Worm (Caenorhabditis elegans) whole organism, late embryonic: Measurements from ENCODE around the gene W04G3.13.

ENCODE experiments used
- C08G9.2 ChIP-seq: sonication (generic microtip); optimal IDR thresholded peaks from 2 replicates; lab custom pipeline; 2016; ENCODE audit warnings: mild to moderate bottlenecking, missing genetic modification characterization, moderate library complexity, missing compliant biosample characterization
- C38D4.7 ChIP-seq: fragments of 200-800 bp; sonication (Bioruptor generic); optimal IDR thresholded peaks from 2 replicates; lab custom pipeline; 2018; ENCODE audit warnings: mild to moderate bottlenecking, missing genetic modification characterization, moderate library complexity, missing compliant biosample characterization
- K02D7.2 ChIP-seq: sonication (generic microtip); optimal IDR thresholded peaks from 2 replicates; lab custom pipeline; 2017; ENCODE audit warnings: mild to moderate bottlenecking, missing genetic modification characterization, missing compliant biosample characterization
- K09A11.1 ChIP-seq: sonication (generic microtip); optimal IDR thresholded peaks from 2 replicates; lab custom pipeline; 2017; ENCODE audit warnings: antibody characterized with exemption, mild to moderate bottlenecking, missing genetic modification characterization, missing compliant biosample characterization; ENCODE audit not compliant: insufficient read depth
- T23F11.4 ChIP-seq: fragments of 200-800 bp; sonication (Bioruptor generic); optimal IDR thresholded peaks from 2 replicates; lab custom pipeline; 2018; ENCODE audit warnings: mild to moderate bottlenecking, missing genetic modification characterization, missing compliant biosample characterization
- ahr-1 ChIP-seq: sonication (generic microtip); optimal IDR thresholded peaks from 2 replicates; lab custom pipeline; 2016; ENCODE audit warnings: missing genetic modification characterization, missing compliant biosample characterization
- ama-1 ChIP-seq: fragments of 150-350 bp; optimal IDR thresholded peaks from 2 replicates; lab custom pipeline; 2014
- ceh-14 ChIP-seq: sonication (generic microtip); optimal IDR thresholded peaks from 2 replicates; lab custom pipeline; 2016; ENCODE audit warnings: missing genotype, missing genetic modification characterization, missing compliant biosample characterization
- ceh-18 ChIP-seq: sonication (generic microtip); optimal IDR thresholded peaks from 2 replicates; lab custom pipeline; 2016; ENCODE audit warnings: missing genetic modification characterization, missing compliant biosample characterization
- ceh-19 ChIP-seq: fragments of 200-800 bp; sonication (Bioruptor generic); optimal IDR thresholded peaks from 2 replicates; lab custom pipeline; 2018; ENCODE audit warnings: mild to moderate bottlenecking, missing genetic modification characterization, missing compliant biosample characterization
- ceh-24 ChIP-seq: sonication (generic microtip); optimal IDR thresholded peaks from 2 replicates; lab custom pipeline; 2016; ENCODE audit warnings: mild to moderate bottlenecking, missing genetic modification characterization, missing compliant biosample characterization
- ceh-31 ChIP-seq: sonication (generic microtip); optimal IDR thresholded peaks from 2 replicates; lab custom pipeline; 2016; ENCODE audit warnings: missing genetic modification characterization, missing compliant biosample characterization
- ceh-34 ChIP-seq: sonication (generic microtip); optimal IDR thresholded peaks from 2 replicates; lab custom pipeline; 2016; ENCODE audit warnings: mild to moderate bottlenecking, missing genetic modification characterization, missing compliant biosample characterization
- ceh-45 ChIP-seq: fragments of 200-800 bp; sonication (Bioruptor generic); IDR thresholded peaks from 2 replicates; pipeline ENCODE4 v1.3.6; 2022; ENCODE audit warnings: missing genetic modification reagents, missing genetic modification characterization, missing compliant biosample characterization
- ceh-48 ChIP-seq: sonication (generic microtip); optimal IDR thresholded peaks from 2 replicates; lab custom pipeline; 2016; ENCODE audit warnings: missing genetic modification characterization, inconsistent platforms, missing compliant biosample characterization
- ceh-6 ChIP-seq: fragments of 200-800 bp; sonication (Bioruptor generic); optimal IDR thresholded peaks from 2 replicates; lab custom pipeline; 2018; ENCODE audit warnings: mild to moderate bottlenecking, missing genetic modification characterization, missing compliant biosample characterization
- ceh-9 ChIP-seq: sonication (generic microtip); optimal IDR thresholded peaks from 2 replicates; lab custom pipeline; 2016; ENCODE audit warnings: mild to moderate bottlenecking, missing genetic modification characterization, inconsistent platforms, missing compliant biosample characterization
- che-1 ChIP-seq: sonication (generic microtip); optimal IDR thresholded peaks from 2 replicates; lab custom pipeline; 2016; ENCODE audit warnings: mild to moderate bottlenecking, missing genetic modification characterization, missing compliant biosample characterization
- dmd-4 ChIP-seq: sonication (generic microtip); optimal IDR thresholded peaks from 2 replicates; lab custom pipeline; 2016; ENCODE audit warnings: borderline replicate concordance, missing genetic modification characterization, missing compliant biosample characterization
- dve-1 ChIP-seq: sonication (generic microtip); optimal IDR thresholded peaks from 2 replicates; lab custom pipeline; 2017; ENCODE audit warnings: antibody characterized with exemption, mild to moderate bottlenecking, missing genetic modification characterization, missing compliant biosample characterization
- elt-2 ChIP-seq: sonication (generic microtip); optimal IDR thresholded peaks from 2 replicates; lab custom pipeline; 2016; ENCODE audit warnings: missing genetic modification reagents, missing genetic modification characterization, missing compliant biosample characterization
- elt-4 ChIP-seq: sonication (generic microtip); optimal IDR thresholded peaks from 2 replicates; lab custom pipeline; 2016; ENCODE audit warnings: missing genetic modification characterization, missing compliant biosample characterization
- ets-4 ChIP-seq: sonication (generic microtip); optimal IDR thresholded peaks from 2 replicates; lab custom pipeline; 2016; ENCODE audit warnings: missing genetic modification characterization, missing compliant biosample characterization
- fax-1 ChIP-seq: sonication (generic microtip); optimal IDR thresholded peaks from 2 replicates; lab custom pipeline; 2016; ENCODE audit warnings: missing genotype, missing genetic modification characterization, missing compliant biosample characterization
- fkh-6 ChIP-seq: sonication (generic microtip); optimal IDR thresholded peaks from 2 replicates; lab custom pipeline; 2016; ENCODE audit warnings: missing genetic modification characterization, missing compliant biosample characterization
- gmeb-2 ChIP-seq: sonication (generic microtip); optimal IDR thresholded peaks from 2 replicates; lab custom pipeline; 2016; ENCODE audit warnings: missing genetic modification characterization, inconsistent platforms, missing compliant biosample characterization
- hlh-13 ChIP-seq: fragments of 200-800 bp; sonication (Bioruptor generic); optimal IDR thresholded peaks from 2 replicates; lab custom pipeline; 2018; ENCODE audit warnings: mild to moderate bottlenecking, missing genetic modification characterization, missing compliant biosample characterization
- hlh-15 ChIP-seq: sonication (generic microtip); optimal IDR thresholded peaks from 2 replicates; lab custom pipeline; 2016; ENCODE audit warnings: missing genetic modification characterization, missing compliant biosample characterization
- hlh-30 ChIP-seq: sonication (generic microtip); optimal IDR thresholded peaks from 2 replicates; lab custom pipeline; 2017; ENCODE audit warnings: antibody characterized with exemption, missing genetic modification characterization, missing compliant biosample characterization; ENCODE audit not compliant: insufficient read depth
- hlh-6 ChIP-seq: sonication (generic microtip); optimal IDR thresholded peaks from 2 replicates; lab custom pipeline; 2016; ENCODE audit warnings: missing genotype, missing genetic modification characterization, missing compliant biosample characterization
- hlh-8 ChIP-seq: sonication (generic microtip); optimal IDR thresholded peaks from 2 replicates; lab custom pipeline; 2016; ENCODE audit warnings: missing genotype, missing genetic modification characterization, missing compliant biosample characterization
- lim-6 ChIP-seq: sonication (generic microtip); optimal IDR thresholded peaks from 2 replicates; lab custom pipeline; 2016; ENCODE audit warnings: missing genetic modification characterization, missing compliant biosample characterization
- lin-11 ChIP-seq: fragments of 200-800 bp; sonication (Bioruptor generic); optimal IDR thresholded peaks from 2 replicates; lab custom pipeline; 2018; ENCODE audit warnings: mild to moderate bottlenecking, missing genetic modification characterization, missing compliant biosample characterization
- nhr-232 ChIP-seq: sonication (generic microtip); optimal IDR thresholded peaks from 2 replicates; lab custom pipeline; 2016; ENCODE audit warnings: missing genetic modification characterization, missing compliant biosample characterization
- odd-2 ChIP-seq: sonication (generic microtip); optimal IDR thresholded peaks from 2 replicates; lab custom pipeline; 2017; ENCODE audit warnings: antibody characterized with exemption, mild to moderate bottlenecking, missing genetic modification characterization, missing compliant biosample characterization
- pat-9 ChIP-seq: fragments of 200-800 bp; sonication (Bioruptor generic); optimal IDR thresholded peaks from 2 replicates; lab custom pipeline; 2018; ENCODE audit warnings: mild to moderate bottlenecking, missing genetic modification characterization, moderate library complexity, missing compliant biosample characterization
- pax-1 ChIP-seq: fragments of 150-350 bp; optimal IDR thresholded peaks from 2 replicates; lab custom pipeline; 2014; ENCODE audit warnings: missing biosample characterization, missing genetic modification characterization
- pha-2 ChIP-seq: sonication (generic microtip); optimal IDR thresholded peaks from 2 replicates; lab custom pipeline; 2017; ENCODE audit warnings: mild to moderate bottlenecking, missing genetic modification characterization, missing compliant biosample characterization
- pros-1 ChIP-seq: fragments of 150-350 bp; optimal IDR thresholded peaks from 2 replicates; lab custom pipeline; 2014; ENCODE audit warnings: missing biosample characterization, missing genetic modification reagents, missing genetic modification characterization
- rnt-1 ChIP-seq: sonication (generic microtip); optimal IDR thresholded peaks from 2 replicates; lab custom pipeline; 2016; ENCODE audit warnings: missing genetic modification characterization, missing compliant biosample characterization
- sdc-2 ChIP-seq: sonication (generic microtip); optimal IDR thresholded peaks from 2 replicates; lab custom pipeline; 2016; ENCODE audit warnings: missing genotype, missing genetic modification characterization, missing compliant biosample characterization
- sox-2 ChIP-seq: fragments of 200-800 bp; sonication (Bioruptor generic); IDR thresholded peaks from 2 replicates; pipeline ENCODE4 v1.3.6; 2022; ENCODE audit warnings: missing genetic modification reagents, missing genetic modification characterization, missing compliant biosample characterization
- sox-4 ChIP-seq: sonication (generic microtip); optimal IDR thresholded peaks from 2 replicates; lab custom pipeline; 2017; ENCODE audit warnings: mild to moderate bottlenecking, missing genetic modification characterization, inconsistent platforms, missing compliant biosample characterization
- tbx-2 ChIP-seq: sonication (generic microtip); optimal IDR thresholded peaks from 2 replicates; lab custom pipeline; 2016; ENCODE audit warnings: missing genetic modification characterization, missing compliant biosample characterization
- tbx-7 ChIP-seq: sonication (generic microtip); optimal IDR thresholded peaks from 2 replicates; lab custom pipeline; 2016; ENCODE audit warnings: missing genotype, missing genetic modification characterization, missing compliant biosample characterization
- ttx-3 ChIP-seq: sonication (generic microtip); optimal IDR thresholded peaks from 2 replicates; lab custom pipeline; 2016; ENCODE audit warnings: missing genetic modification reagents, missing genetic modification characterization, missing compliant biosample characterization
- unc-3 ChIP-seq, 2 experiments: fragments of 200-800 bp in 1 of 2; sonication (Bioruptor generic) in 1 of 2; sonication (generic microtip) in 1 of 2; conservative IDR thresholded peaks in 1 of 2; optimal IDR thresholded peaks in 1 of 2; 2 replicates each; pipeline versions ENCODE4 v1.3.6 to Lab custom; 2016 to 2022; ENCODE audit warnings: missing compliant biosample characterization in 2 of 2, missing genetic modification characterization in 2 of 2, missing genetic modification reagents in 1 of 2
- unc-42 ChIP-seq: sonication (generic microtip); optimal IDR thresholded peaks from 2 replicates; lab custom pipeline; 2016; ENCODE audit warnings: missing genotype, missing genetic modification characterization, missing compliant biosample characterization
- unc-55 ChIP-seq: sonication (generic microtip); optimal IDR thresholded peaks from 2 replicates; lab custom pipeline; 2017; ENCODE audit warnings: missing biosample characterization, missing genetic modification reagents, missing genetic modification characterization
- unc-86 ChIP-seq: sonication (generic microtip); optimal IDR thresholded peaks from 2 replicates; lab custom pipeline; 2016; ENCODE audit warnings: missing genetic modification characterization, missing compliant biosample characterization
- ztf-16 ChIP-seq: sonication (generic microtip); optimal IDR thresholded peaks from 2 replicates; lab custom pipeline; 2017; ENCODE audit warnings: missing genetic modification characterization, missing compliant biosample characterization

W04G3.13 gene

ce11 chrX:11031047-11031695 is 48.4 kb downstream of the W04G3.13 start:
- peak; percentile 34 for TF ChIP-seq ama-1 (lab: Kevin White, UChicago)
- peak; percentile 64 for TF ChIP-seq ztf-16 (tag; lab: Kevin White, UChicago)
- TF ChIP-seq pros-1 = peak; percentile 90
- no peak for TF ChIP-seq ceh-24
- TF ChIP-seq unc-3 (GFP tag; conservative IDR thresholded peaks at IDR 0.05; lab: Robert Waterston, UW) = 0 out of 2 replicates have a peak, but pooled peaks have one; percentile 14
- no peak for TF ChIP-seq unc-3 (tag; optimal IDR thresholded peaks at IDR 0.05; lab: Kevin White, UChicago)
- TF ChIP-seq tbx-2 (tag; lab: Kevin White, UChicago) = peak; percentile 96
- no peak for TF ChIP-seq K02D7.2 (tag; lab: Kevin White, UChicago)
- no peak for TF ChIP-seq che-1 (tag; lab: Kevin White, UChicago)
- peak; percentile 57 for TF ChIP-seq pha-2 (tag; lab: Kevin White, UChicago)
- no peak for TF ChIP-seq hlh-15
- TF ChIP-seq hlh-30 (tag; lab: Kevin White, UChicago) = peak; percentile 72
- TF ChIP-seq ceh-31 (tag; lab: Kevin White, UChicago) = peak; percentile 97
- TF ChIP-seq C38D4.7 (GFP tag; lab: Kevin White, UChicago) = no peak
- no peak for TF ChIP-seq odd-2 (tag; lab: Kevin White, UChicago)
- peak; percentile 40 for TF ChIP-seq elt-2 (tag; lab: Kevin White, UChicago)
- peak; percentile 57 for TF ChIP-seq T23F11.4 (GFP tag; lab: Kevin White, UChicago)
- TF ChIP-seq unc-42 (tag; lab: Kevin White, UChicago) = peak; percentile 85
- peak; percentile 94 for TF ChIP-seq rnt-1 (tag; lab: Kevin White, UChicago)
- peak; percentile 90 for TF ChIP-seq ceh-34 (tag; lab: Kevin White, UChicago)
- no peak for TF ChIP-seq gmeb-2 (tag; lab: Kevin White, UChicago)
- TF ChIP-seq sox-2 (GFP tag; lab: Robert Waterston, UW) = no peak
- TF ChIP-seq ceh-48 (tag; lab: Kevin White, UChicago) = peak; percentile 50
- peak; percentile 52 for TF ChIP-seq pat-9 (tag; lab: Kevin White, UChicago)
- TF ChIP-seq dmd-4 (tag; lab: Kevin White, UChicago) = no peak
- peak; percentile 67 for TF ChIP-seq pax-1 (tag; lab: Kevin White, UChicago)
- TF ChIP-seq tbx-7 = peak; percentile 58
- TF ChIP-seq sox-4 = no peak
- TF ChIP-seq fax-1 (tag; lab: Kevin White, UChicago) = no peak
- TF ChIP-seq sdc-2 = peak; percentile 83
- peak; percentile 86 for TF ChIP-seq ceh-18 (tag; lab: Kevin White, UChicago)
- TF ChIP-seq dve-1 (tag; lab: Kevin White, UChicago) = peak; percentile 52
- TF ChIP-seq unc-86 (tag; lab: Kevin White, UChicago) = no peak
- no peak for TF ChIP-seq ttx-3 (tag; lab: Kevin White, UChicago)
- peak; percentile 85 for TF ChIP-seq unc-55 (GFP tag; lab: Kevin White, UChicago)
- TF ChIP-seq ceh-9 (tag; lab: Kevin White, UChicago) = no peak
- peak; percentile 75 for TF ChIP-seq C08G9.2 (tag; lab: Kevin White, UChicago)
- peak; percentile 76 for TF ChIP-seq ceh-6 (GFP tag; lab: Kevin White, UChicago)
- no peak for TF ChIP-seq nhr-232
- TF ChIP-seq lin-11 (tag; lab: Kevin White, UChicago) = no peak
- no peak for TF ChIP-seq elt-4
- peak; percentile 74 for TF ChIP-seq ets-4
- peak; percentile 45 for TF ChIP-seq lim-6 (tag; lab: Kevin White, UChicago)
- peak; percentile 80 for TF ChIP-seq ceh-14 (tag; lab: Kevin White, UChicago)
- peak; percentile 16 for TF ChIP-seq K09A11.1
- TF ChIP-seq ceh-45 (GFP tag; lab: Robert Waterston, UW) = no peak
- peak; percentile 51 for TF ChIP-seq ceh-19 (GFP tag; lab: Kevin White, UChicago)
- TF ChIP-seq ahr-1 (tag; lab: Kevin White, UChicago) = peak; percentile 9
- TF ChIP-seq hlh-13 (GFP tag; lab: Kevin White, UChicago) = no peak
- no peak for TF ChIP-seq fkh-6
- TF ChIP-seq hlh-6 = peak; percentile 77
- TF ChIP-seq hlh-8 (tag; lab: Kevin White, UChicago) = peak; percentile 69
